Fruit fly (Drosophila melanogaster) Kc167 (cell line): ENCODE data around the gene LSm3.
A peak's percentile ranks its signal among the peaks of the same experiment; 100 is the strongest.

Experiments used
- Sin3A ChIP-seq: fragments of >200 bp; optimal IDR thresholded peaks from 2 replicates; lab custom pipeline; 2018; ENCODE audit warnings: missing external identifiers
- h ChIP-seq: fragments of >200 bp; optimal IDR thresholded peaks from 3 replicates; lab custom pipeline; 2018; ENCODE audit warnings: missing external identifiers
- insv ChIP-seq: fragments of >200 bp; optimal IDR thresholded peaks from 3 replicates; lab custom pipeline; 2018; ENCODE audit warnings: missing external identifiers
- psq ChIP-seq: fragments of >200 bp; optimal IDR thresholded peaks from 2 replicates; lab custom pipeline; 2017; ENCODE audit warnings: missing external identifiers
- ttk ChIP-seq: sonication (Bioruptor generic); optimal IDR thresholded peaks from 2 replicates; lab custom pipeline; 2017; ENCODE audit warnings: missing external identifiers

DNA sequence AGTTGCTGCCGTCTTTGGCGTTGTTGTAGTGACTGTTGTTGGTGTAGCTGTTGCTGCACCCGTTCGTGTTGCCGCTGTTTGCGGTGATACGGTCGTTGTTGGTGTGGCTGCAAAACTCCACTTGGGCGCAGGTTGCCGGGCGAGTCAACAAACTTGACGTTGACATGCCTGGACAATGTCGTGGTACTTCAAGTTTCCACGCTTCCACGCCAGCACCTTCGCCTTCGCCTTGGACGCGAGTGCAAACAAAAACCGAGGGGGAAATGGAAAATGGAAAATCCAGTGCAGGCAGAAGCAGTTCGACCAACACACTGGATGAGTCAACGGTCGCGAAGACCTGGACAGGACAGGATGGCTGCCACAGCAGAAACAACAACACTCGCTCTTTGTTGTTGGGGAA lies 28.6 kb downstream of the LSm3 start:
- TF ChIP-seq ttk (lab: Kevin White, UChicago) (peak; percentile 87), h (no peak), Sin3A (lab: Kevin White, UChicago) (no peak), insv (lab: Kevin White, UChicago) (no peak), psq (lab: Kevin White, UChicago) (no peak)
